Fruit fly (Drosophila melanogaster) whole organism, prepupa: ENCODE data around the gene CG15876.

ENCODE experiments used
- Blimp-1 ChIP-seq: fragments of 200-800 bp; sonication (Bioruptor generic); optimal IDR thresholded peaks from 3 replicates; lab custom pipeline; 2017; ENCODE audit warnings: missing biosample characterization, missing genetic modification characterization, mild to moderate bottlenecking, moderate library complexity, missing genetic modification reagents
- CG11762 ChIP-seq: fragments of 200-800 bp; sonication (Bioruptor generic); optimal IDR thresholded peaks from 3 replicates; lab custom pipeline; 2016; ENCODE audit warnings: missing biosample characterization, missing genetic modification characterization; ENCODE audit not compliant: insufficient read depth
- CG11902 ChIP-seq: fragments of 200-800 bp; sonication (Bioruptor generic); optimal IDR thresholded peaks from 3 replicates; lab custom pipeline; 2016; ENCODE audit warnings: missing biosample characterization, missing genetic modification characterization
- CG15336 ChIP-seq: fragments of 200-800 bp; sonication (Bioruptor generic); IDR thresholded peaks from 2 replicates; pipeline ENCODE4 v1.3.6; 2022; ENCODE audit warnings: missing biosample characterization, missing genetic modification characterization
- CG16779 ChIP-seq: fragments of 200-800 bp; sonication (Bioruptor generic); optimal IDR thresholded peaks from 3 replicates; lab custom pipeline; 2017; ENCODE audit warnings: missing biosample characterization, mild to moderate bottlenecking, missing genetic modification characterization
- CG3032 ChIP-seq: fragments of 200-800 bp; optimal IDR thresholded peaks from 2 replicates; lab custom pipeline; 2019; ENCODE audit warnings: missing biosample characterization, mild to moderate bottlenecking, missing genetic modification characterization, moderate library complexity
- CG31627 ChIP-seq: fragments of 200-800 bp; sonication (Bioruptor generic); optimal IDR thresholded peaks from 3 replicates; lab custom pipeline; 2016; ENCODE audit warnings: missing biosample characterization, missing genetic modification characterization
- CG32006 ChIP-seq: fragments of 200-800 bp; sonication (Bioruptor generic); optimal IDR thresholded peaks from 3 replicates; lab custom pipeline; 2017; ENCODE audit warnings: missing biosample characterization, mild to moderate bottlenecking, missing genetic modification characterization
- CG6163 ChIP-seq: fragments of 200-800 bp; sonication (Bioruptor generic); IDR thresholded peaks from 3 replicates; pipeline ENCODE4 v1.3.6; 2022; ENCODE audit warnings: missing biosample characterization, missing genetic modification characterization
- CG6276 ChIP-seq: fragments of 200-800 bp; sonication (Bioruptor generic); optimal IDR thresholded peaks from 2 replicates; lab custom pipeline; 2017; ENCODE audit warnings: missing biosample characterization, mild to moderate bottlenecking, missing genetic modification characterization
- CG6792 ChIP-seq: fragments of 200-800 bp; sonication (Bioruptor generic); optimal IDR thresholded peaks from 3 replicates; lab custom pipeline; 2016; ENCODE audit warnings: missing biosample characterization, missing genetic modification characterization
- CG6808 ChIP-seq: fragments of 200-800 bp; sonication (Bioruptor generic); optimal IDR thresholded peaks from 3 replicates; lab custom pipeline; 2017; ENCODE audit warnings: missing biosample characterization, missing genetic modification characterization, mild to moderate bottlenecking, moderate library complexity, missing genetic modification reagents
- CG6854 ChIP-seq: fragments of 200-800 bp; sonication (Bioruptor generic); optimal IDR thresholded peaks from 2 replicates; lab custom pipeline; 2017; ENCODE audit warnings: missing biosample characterization, mild to moderate bottlenecking, missing genetic modification characterization
- CG7368 ChIP-seq: fragments of 200-800 bp; sonication (Bioruptor generic); optimal IDR thresholded peaks from 3 replicates; lab custom pipeline; 2016; ENCODE audit warnings: missing biosample characterization, missing genetic modification characterization
- CG8119 ChIP-seq: fragments of 200-800 bp; sonication (Bioruptor generic); IDR thresholded peaks from 3 replicates; pipeline ENCODE4 v1.3.6; 2022; ENCODE audit warnings: missing biosample characterization, missing genetic modification characterization
- CG8632 ChIP-seq: fragments of 200-800 bp; sonication (Bioruptor generic); optimal IDR thresholded peaks from 3 replicates; lab custom pipeline; 2016; ENCODE audit warnings: missing biosample characterization, missing genetic modification characterization
- Eip75B ChIP-seq: fragments of 200-800 bp; sonication (Bioruptor generic); optimal IDR thresholded peaks from 3 replicates; lab custom pipeline; 2016; ENCODE audit warnings: missing biosample characterization, missing genetic modification characterization
- Eip78C ChIP-seq: fragments of 200-800 bp; sonication (Bioruptor generic); peaks from one replicate; lab custom pipeline; 2016; ENCODE audit warnings: missing biosample characterization, missing genetic modification characterization
- Gug ChIP-seq: fragments of 200-800 bp; sonication (Bioruptor generic); IDR thresholded peaks from 2 replicates; pipeline ENCODE4 v1.3.6; 2022; ENCODE audit warnings: missing biosample characterization, missing genetic modification characterization
- Hr4 ChIP-seq: fragments of 200-800 bp; sonication (Bioruptor generic); optimal IDR thresholded peaks from 3 replicates; lab custom pipeline; 2016; ENCODE audit warnings: missing biosample characterization, missing genetic modification characterization
- Lpt ChIP-seq: fragments of 200-800 bp; sonication (Bioruptor generic); optimal IDR thresholded peaks from 3 replicates; lab custom pipeline; 2016; ENCODE audit warnings: missing biosample characterization, missing genetic modification characterization
- Met ChIP-seq: fragments of 200-800 bp; sonication (Bioruptor generic); optimal IDR thresholded peaks from 3 replicates; lab custom pipeline; 2016; ENCODE audit warnings: missing biosample characterization, missing genetic modification characterization
- OdsH ChIP-seq: fragments of 200-800 bp; sonication (Bioruptor generic); optimal IDR thresholded peaks from 3 replicates; lab custom pipeline; 2016; ENCODE audit warnings: missing biosample characterization, missing genetic modification characterization
- Sox102F ChIP-seq: fragments of 200-800 bp; sonication (Bioruptor generic); optimal IDR thresholded peaks from 2 replicates; lab custom pipeline; 2016; ENCODE audit warnings: missing biosample characterization, mild to moderate bottlenecking, missing genetic modification characterization
- Sox15 ChIP-seq: fragments of 200-800 bp; sonication (Bioruptor generic); optimal IDR thresholded peaks from 3 replicates; lab custom pipeline; 2016; ENCODE audit warnings: missing biosample characterization, missing genetic modification characterization
- acj6 ChIP-seq: fragments of 200-800 bp; sonication (Bioruptor generic); optimal IDR thresholded peaks from 3 replicates; lab custom pipeline; 2016; ENCODE audit warnings: missing biosample characterization, missing genetic modification characterization
- cyc ChIP-seq: fragments of 200-800 bp; sonication (Bioruptor generic); optimal IDR thresholded peaks from 3 replicates; lab custom pipeline; 2016; ENCODE audit warnings: missing biosample characterization, missing genetic modification characterization
- dac ChIP-seq: fragments of 200-800 bp; sonication (Bioruptor generic); optimal IDR thresholded peaks from 2 replicates; lab custom pipeline; 2017; ENCODE audit warnings: missing biosample characterization, mild to moderate bottlenecking, missing genetic modification characterization
- dsx ChIP-seq: fragments of 200-800 bp; optimal IDR thresholded peaks from 3 replicates; lab custom pipeline; 2019; ENCODE audit warnings: missing biosample characterization, mild to moderate bottlenecking, missing genetic modification characterization, moderate library complexity; ENCODE audit not compliant: poor library complexity, severe bottlenecking
- eg ChIP-seq: fragments of 200-800 bp; sonication (Bioruptor generic); IDR thresholded peaks from 3 replicates; pipeline ENCODE4 v1.3.6; 2022; ENCODE audit warnings: missing biosample characterization, missing genetic modification characterization
- esn ChIP-seq: fragments of 200-800 bp; sonication (Bioruptor generic); optimal IDR thresholded peaks from 2 replicates; lab custom pipeline; 2016; ENCODE audit warnings: missing biosample characterization, mild to moderate bottlenecking, missing genetic modification characterization, moderate library complexity
- fd59A ChIP-seq: fragments of 200-800 bp; sonication (Bioruptor generic); optimal IDR thresholded peaks from 2 replicates; lab custom pipeline; 2017; ENCODE audit warnings: missing biosample characterization, mild to moderate bottlenecking, missing genetic modification characterization, missing genetic modification reagents
- salr ChIP-seq, 2 experiments: fragments of 200-800 bp; sonication (Bioruptor generic); optimal IDR thresholded peaks; 3 replicates each; lab custom pipeline; 2016 to 2018; ENCODE audit warnings: missing biosample characterization in 2 of 2, missing genetic modification characterization in 2 of 2, mild to moderate bottlenecking in 1 of 2
- spab ChIP-seq: fragments of 200-800 bp; sonication (Bioruptor generic); optimal IDR thresholded peaks from 2 replicates; lab custom pipeline; 2017; ENCODE audit warnings: missing biosample characterization, mild to moderate bottlenecking, missing genetic modification characterization, missing genetic modification reagents
- ss ChIP-seq, 2 experiments: fragments of 200-800 bp; sonication (Bioruptor generic); optimal IDR thresholded peaks; 2 replicates in 1 of 2; 3 replicates in 1 of 2; lab custom pipeline; 2017 to 2018; ENCODE audit warnings: mild to moderate bottlenecking in 2 of 2, missing biosample characterization in 2 of 2, missing genetic modification characterization in 2 of 2, moderate library complexity in 1 of 2
- topi ChIP-seq: fragments of 200-800 bp; sonication (Bioruptor generic); optimal IDR thresholded peaks from 3 replicates; lab custom pipeline; 2016; ENCODE audit warnings: missing biosample characterization, missing genetic modification characterization
- vri ChIP-seq: fragments of 200-800 bp; sonication (Bioruptor generic); optimal IDR thresholded peaks from 3 replicates; lab custom pipeline; 2016; ENCODE audit warnings: missing biosample characterization, mild to moderate bottlenecking, missing genetic modification characterization

Gene CG15876

DNA sequence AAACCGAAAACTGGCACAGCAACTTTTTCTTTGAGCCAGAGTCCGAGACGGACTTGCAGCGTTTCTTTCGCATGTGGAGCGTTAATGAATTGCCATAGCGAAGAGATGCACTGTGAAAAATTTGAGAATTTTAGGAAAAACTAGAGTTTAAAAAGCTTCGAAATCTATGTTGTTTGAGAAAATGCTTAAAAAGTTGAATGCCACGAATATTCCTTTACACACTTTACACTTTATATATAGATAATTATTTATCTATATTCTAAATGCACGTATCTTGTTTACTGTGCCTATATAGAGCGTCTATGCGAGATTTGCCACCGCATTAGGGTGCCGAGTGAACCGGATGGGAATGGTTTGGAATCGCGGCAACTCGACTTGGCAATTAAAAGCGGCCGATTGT lies 27.2 kb upstream of the CG15876 start (continued):
- TF ChIP-seq salr (GFP tag; optimal IDR thresholded peaks at IDR 0.05; lab: Kevin White, UChicago) (peak in 1 of 2 experiments; percentile 75), cyc (GFP tag; lab: Kevin White, UChicago) (no peak), CG8632 (GFP tag; lab: Kevin White, UChicago) (peak; percentile 65), dsx (peak; percentile 48), CG6854 (no peak), acj6 (peak; percentile 76), Met (GFP tag; lab: Kevin White, UChicago) (no peak), vri (GFP tag; lab: Kevin White, UChicago) (no peak), Sox102F (GFP tag; lab: Kevin White, UChicago) (no peak), CG7368 (GFP tag; lab: Kevin White, UChicago) (peak; percentile 42), CG6808 (GFP tag; lab: Kevin White, UChicago) (peak; percentile 23), esn (GFP tag; lab: Kevin White, UChicago) (peak; percentile 24), CG16779 (tag; lab: Kevin White, UChicago) (peak; percentile 60), topi (peak; percentile 30), CG6792 (peak; percentile 68), fd59A (peak; percentile 36), CG6276 (GFP tag; lab: Kevin White, UChicago) (peak; percentile 89), Eip75B (GFP tag; lab: Kevin White, UChicago) (peak; percentile 72), CG3032 (peak; percentile 68), eg (peak; percentile 93), CG8119 (GFP tag; lab: Robert Waterston, UW) (peak; percentile 92), spab (GFP tag; lab: Kevin White, UChicago) (peak; percentile 60), CG11762 (peak; percentile 55), OdsH (GFP tag; lab: Kevin White, UChicago) (peak; percentile 84)
- TF ChIP-seq, all 60 proteins: peak for 43

DNA sequence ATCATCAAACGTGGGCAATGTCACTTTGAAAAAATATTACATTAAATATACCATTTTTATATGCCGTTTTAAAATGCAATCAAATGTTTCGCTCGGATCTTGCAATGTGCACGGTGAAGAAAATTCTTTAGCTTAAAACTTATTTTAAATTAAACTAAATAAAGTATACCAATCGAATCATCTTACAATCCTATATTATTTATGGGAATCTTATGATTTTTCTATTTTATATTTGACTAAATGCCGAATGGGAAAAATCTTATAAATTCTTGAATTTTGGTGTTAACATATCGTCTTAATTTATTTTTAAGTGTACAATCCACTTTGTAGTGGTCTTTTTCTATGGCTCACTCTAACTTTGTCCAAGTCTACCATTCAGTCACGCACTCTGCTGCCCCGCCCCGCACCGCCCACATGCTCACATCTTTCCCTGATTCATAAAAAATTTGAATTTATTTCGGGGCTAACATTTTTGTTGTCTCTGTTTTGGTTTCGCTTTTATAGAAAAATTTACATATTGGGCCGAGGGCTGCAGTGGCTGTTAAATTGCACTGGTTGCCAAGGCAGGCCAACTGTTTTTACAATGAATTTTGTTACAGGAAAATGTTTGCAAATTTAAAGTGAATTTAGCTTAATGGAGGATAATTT lies 26.0 kb upstream of the CG15876 start:
- TF ChIP-seq Hr4 (GFP tag; lab: Kevin White, UChicago) (peak; percentile 45), CG8119 (GFP tag; lab: Robert Waterston, UW) (peak; percentile 52; the same call in 2 of the 3 replicates), CG11902 (GFP tag; lab: Kevin White, UChicago) (no peak), CG31627 (GFP tag; lab: Kevin White, UChicago) (no peak), eg (peak; percentile 44; the same call in 1 of the 3 replicates), CG15336 (GFP tag; lab: Robert Waterston, UW) (peak; percentile 73), CG6276 (GFP tag; lab: Kevin White, UChicago) (peak; percentile 36), CG32006 (GFP tag; lab: Kevin White, UChicago) (peak; percentile 59), CG6792 (no peak), Gug (no peak), Eip78C (GFP tag; lab: Kevin White, UChicago) (peak; percentile 74)

DNA sequence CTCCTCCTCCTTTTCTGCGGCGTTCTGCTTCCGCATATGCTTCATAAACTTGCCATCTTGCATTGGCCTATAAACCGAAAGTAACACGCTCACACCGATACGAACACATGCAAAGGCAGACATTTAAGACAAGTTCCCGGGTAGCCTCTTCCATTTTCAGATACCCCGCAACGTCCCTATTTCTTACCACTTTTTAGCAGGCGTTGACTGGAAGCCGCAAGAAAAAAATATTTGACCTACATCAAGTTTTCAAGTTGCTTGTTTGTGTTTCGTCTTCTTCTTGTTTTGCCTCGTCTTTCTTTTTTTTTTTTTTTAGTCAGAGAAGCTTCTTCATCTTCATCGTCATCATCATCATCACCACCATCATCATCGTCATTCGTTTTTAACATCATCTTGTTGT lies 25.1 kb upstream of the CG15876 start:
- TF ChIP-seq CG6792, result no peak
- no peak for TF ChIP-seq CG11902 (GFP tag; lab: Kevin White, UChicago)
- no peak for TF ChIP-seq dsx
- TF ChIP-seq ss (GFP tag; optimal IDR thresholded peaks at IDR 0.05; lab: Kevin White, UChicago), result peak in 1 of 2 experiments; percentile 14
- peak; percentile 13 for TF ChIP-seq CG6276 (GFP tag; lab: Kevin White, UChicago)
- TF ChIP-seq Sox102F (GFP tag; lab: Kevin White, UChicago), result peak; percentile 5
- peak; percentile 35 for TF ChIP-seq Eip78C (GFP tag; lab: Kevin White, UChicago)
- TF ChIP-seq Lpt (GFP tag; lab: Kevin White, UChicago), result peak; percentile 46
- no peak for TF ChIP-seq Sox15 (GFP tag; lab: Kevin White, UChicago)
- TF ChIP-seq Blimp-1, result peak; percentile 11
- TF ChIP-seq CG3032, result no peak
- peak; percentile 67 for TF ChIP-seq Eip75B (GFP tag; lab: Kevin White, UChicago)
- peak; percentile 27; the same call in 2 of the 3 replicates for TF ChIP-seq CG6163 (GFP tag; lab: Robert Waterston, UW)
- TF ChIP-seq dac (GFP tag; lab: Kevin White, UChicago), result no peak
- TF ChIP-seq eg, result 0 out of 3 replicates have a peak, but pooled peaks have one; percentile 10
- TF ChIP-seq CG6854, result peak; percentile 76
